Worm (Caenorhabditis elegans) whole organism, L4/young adult: ENCODE results near the gene clec-151.

Source experiments
- W03F9.2 ChIP-seq: fragments of 150-350 bp; optimal IDR thresholded peaks from 2 replicates; lab custom pipeline; 2014; ENCODE audit warnings: missing biosample characterization, missing genetic modification characterization
- dao-5 ChIP-seq: sonication (generic microtip); optimal IDR thresholded peaks from 2 replicates; lab custom pipeline; 2016; ENCODE audit warnings: missing genotype, missing genetic modification characterization, moderate library complexity, missing compliant biosample characterization
- him-1 ChIP-seq: sonication (generic microtip); optimal IDR thresholded peaks from 2 replicates; lab custom pipeline; 2016; ENCODE audit warnings: missing genotype, missing genetic modification reagents, missing genetic modification characterization, missing compliant biosample characterization

DNA sequence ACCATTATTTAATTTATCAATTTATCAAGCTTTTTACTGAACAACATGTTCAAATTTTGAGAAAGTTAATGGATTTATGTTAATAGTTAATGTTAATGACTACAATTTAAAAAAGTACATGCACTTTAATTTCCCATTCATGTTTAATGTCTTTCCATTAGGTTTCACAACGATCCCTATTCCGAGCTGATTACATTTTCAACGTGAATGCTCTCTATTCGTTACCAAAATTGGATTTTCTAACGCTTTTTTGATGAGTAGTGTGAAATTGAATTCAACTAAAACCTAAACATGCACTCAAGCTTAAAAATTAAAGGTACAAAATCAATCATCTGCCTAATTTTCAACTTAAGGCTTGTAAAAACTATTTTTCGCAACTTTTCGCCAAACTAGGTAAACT, 29.1 kb downstream of the clec-151 start:
- TF ChIP-seq W03F9.2 (tag; lab: Kevin White, UChicago) = no peak
- no peak for TF ChIP-seq him-1 (tag; lab: Kevin White, UChicago)
- TF ChIP-seq dao-5 (tag; lab: Kevin White, UChicago) = no peak
